Worm (Caenorhabditis elegans): ENCODE measurements around the gene F59B10.3.

F59B10.3 gene

ce11 chrII:10541923-10542486 lies 31.7 kb downstream of the F59B10.3 start, which contains the start of gene pro-1 (continued):
- TF ChIP-seq ZK185.1 (tag; optimal IDR thresholded peaks at IDR 0.05; ENCODE audit: poor library complexity, severe bottlenecking) (peak; percentile 90), ztf-26 (tag; optimal IDR thresholded peaks at IDR 0.05) (peak; percentile 89), ztf-6 (GFP tag; IDR thresholded peaks at IDR 0.05) (no peak), lsy-27 (tag; optimal IDR thresholded peaks at IDR 0.05; ENCODE audit: borderline replicate concordance, insufficient read depth) (peak; percentile 65), aptf-2 (GFP tag; conservative IDR thresholded peaks at IDR 0.05) (no peak), zfh-2 (GFP tag; conservative IDR thresholded peaks at IDR 0.05) (no peak), ceh-58 (GFP tag; IDR thresholded peaks at IDR 0.05) (peak; percentile 37; the same call in 1 of the 2 replicates), nfyb-1 (GFP tag; IDR thresholded peaks at IDR 0.05) (peak; percentile 98), C17E4.6 (GFP tag; IDR thresholded peaks at IDR 0.05) (no peak), dpff-1 (tag; optimal IDR thresholded peaks at IDR 0.05) (no peak), snpc-1.3 (tag; optimal IDR thresholded peaks at IDR 0.05; ENCODE audit: insufficient read depth) (peak; percentile 63), B0261.1 (tag; optimal IDR thresholded peaks at IDR 0.05) (peak; percentile 18), F10E7.11 (tag; optimal IDR thresholded peaks at IDR 0.05) (peak; percentile 76), rec-8 (tag; optimal IDR thresholded peaks at IDR 0.05) (no peak), Y56A3A.18 (GFP tag; IDR thresholded peaks at IDR 0.05) (peak; percentile 92; the same call in 1 of the 2 replicates), F37B4.10 (GFP tag; IDR thresholded peaks at IDR 0.05) (no peak), T26A5.8 (tag; optimal IDR thresholded peaks at IDR 0.05) (peak; percentile 50), attf-6 (GFP tag; IDR thresholded peaks at IDR 0.05) (no peak), ceh-100 (GFP tag; IDR thresholded peaks at IDR 0.05) (peak; percentile 66), pbrm-1 (GFP tag; IDR thresholded peaks at IDR 0.05) (peak; percentile 94), hlh-12 (tag; optimal IDR thresholded peaks at IDR 0.05) (no peak), lin-54 (GFP tag; optimal IDR thresholded peaks at IDR 0.05) (peak; percentile 74), dox-1 (GFP tag; IDR thresholded peaks at IDR 0.05) (peak; percentile 67), nhr-80 (tag; optimal IDR thresholded peaks at IDR 0.05) (peak; percentile 15), egrh-3 (GFP tag; IDR thresholded peaks at IDR 0.05) (no peak), nhr-179 (tag; optimal IDR thresholded peaks at IDR 0.05) (no peak), lag-1 (GFP tag; IDR thresholded peaks at IDR 0.05) (no peak), mcd-1 (GFP tag; IDR thresholded peaks at IDR 0.05) (peak; percentile 65), ceh-91 (GFP tag; IDR thresholded peaks at IDR 0.05) (no peak), hmg-20 (GFP tag; IDR thresholded peaks at IDR 0.05) (peak; percentile 30; the same call in 1 of the 2 replicates), Y67H2A.10 (GFP tag; conservative IDR thresholded peaks at IDR 0.05) (peak; percentile 82), ztf-28 (GFP tag; IDR thresholded peaks at IDR 0.05) (peak; percentile 45; the same call in 1 of the 2 replicates), gei-17 (GFP tag; optimal IDR thresholded peaks at IDR 0.05) (peak; percentile 72), D2030.7 (GFP tag; IDR thresholded peaks at IDR 0.05) (peak; percentile 36; the same call in 1 of the 2 replicates), mxl-1 (tag; optimal IDR thresholded peaks at IDR 0.05) (no peak), nhr-27 (tag; optimal IDR thresholded peaks at IDR 0.05) (peak; percentile 12), let-607 (tag; optimal IDR thresholded peaks at IDR 0.05) (peak; percentile 35 to 53), ceh-27 (GFP tag; optimal IDR thresholded peaks at IDR 0.05) (peak; percentile 26), F57A8.1 (GFP tag; optimal IDR thresholded peaks at IDR 0.05) (no peak), B0019.2 (GFP tag; conservative IDR thresholded peaks at IDR 0.05) (no peak; the same call in 1 of the 2 replicates), F55B11.4 (tag; optimal IDR thresholded peaks at IDR 0.05; ENCODE audit: borderline replicate concordance, insufficient read depth) (no peak), ekl-4 (GFP tag; IDR thresholded peaks at IDR 0.05) (peak; percentile 90), ztf-22 (GFP tag; optimal IDR thresholded peaks at IDR 0.05) (peak; percentile 47), ceh-79 (tag; optimal IDR thresholded peaks at IDR 0.05) (peak; percentile 74), rpc-1 (optimal IDR thresholded peaks at IDR 0.05) (no peak), rpc-1 (tag; optimal IDR thresholded peaks at IDR 0.05) (no peak), Y95B8A.8 (GFP tag; IDR thresholded peaks at IDR 0.05) (peak; percentile 85)
